Fruit fly (Drosophila melanogaster): ENCODE measurements around the gene Sec15.

The Sec15 gene

dm6 chr3R:21071312-21071711 is 36.5 kb downstream of the Sec15 start:
- no peak for TF ChIP-seq CG8478 (optimal IDR thresholded peaks at IDR 0.05)
- TF ChIP-seq CTCF (optimal IDR thresholded peaks at IDR 0.05), result no peak

dm6 chr3R:21069742-21070141 is 38.0 kb downstream of the Sec15 start:
- TF ChIP-seq CTCF (optimal IDR thresholded peaks at IDR 0.05) (peak in 1 of 2 experiments; percentile 2), CG8478 (optimal IDR thresholded peaks at IDR 0.05) (no peak)

dm6 chr3R:21067543-21067942 is 40.2 kb downstream of the Sec15 start:
- TF ChIP-seq CTCF (optimal IDR thresholded peaks at IDR 0.05) (no peak), CG8478 (optimal IDR thresholded peaks at IDR 0.05) (no peak)

- TF ChIP-seq CG8478 (optimal IDR thresholded peaks at IDR 0.05), result no peak
- no peak for TF ChIP-seq CTCF (optimal IDR thresholded peaks at IDR 0.05)
Measured at dm6 chr3R:21066469-21067284, 41.1 kb downstream of the Sec15 start.

- TF ChIP-seq CTCF (optimal IDR thresholded peaks at IDR 0.05) (no peak), CG8478 (optimal IDR thresholded peaks at IDR 0.05) (no peak)
Measured at dm6 chr3R:21065696-21066080, 42.1 kb downstream of the Sec15 start.

- peak in 1 of 2 experiments; percentile 22 for TF ChIP-seq CTCF (optimal IDR thresholded peaks at IDR 0.05)
- TF ChIP-seq CG8478 (optimal IDR thresholded peaks at IDR 0.05), result no peak
Measured at dm6 chr3R:21065010-21065695, 42.6 kb downstream of the Sec15 start, which contains the start of gene AnxB9. Gene AnxB9, plus strand, starts transcription at chr3R:21065241.

dm6 chr3R:21064000-21064924 is 43.5 kb downstream of the Sec15 start, which contains the start of gene Cortactin:
Gene Cortactin, minus strand, starts transcription at chr3R:21064471.
- TF ChIP-seq CTCF (optimal IDR thresholded peaks at IDR 0.05), result peak in 1 of 2 experiments; percentile 47
- no peak for TF ChIP-seq CG8478 (optimal IDR thresholded peaks at IDR 0.05)

dm6 chr3R:21063433-21063832 is 44.3 kb downstream of the Sec15 start:
- TF ChIP-seq CTCF (optimal IDR thresholded peaks at IDR 0.05), result no peak
- no peak for TF ChIP-seq CG8478 (optimal IDR thresholded peaks at IDR 0.05)

- TF ChIP-seq CG8478 (optimal IDR thresholded peaks at IDR 0.05) (no peak), CTCF (optimal IDR thresholded peaks at IDR 0.05) (peak; percentile 5 to 35)
Measured at dm6 chr3R:21060430-21061245, 47.1 kb downstream of the Sec15 start, which contains the start of gene Mvl. Gene Mvl, minus strand, starts transcription at chr3R:21060800.

dm6 chr3R:21059486-21060356 is 48.1 kb downstream of the Sec15 start:
- no peak for TF ChIP-seq CG8478 (optimal IDR thresholded peaks at IDR 0.05)
- no peak for TF ChIP-seq CTCF (optimal IDR thresholded peaks at IDR 0.05)

- no peak for TF ChIP-seq CTCF (optimal IDR thresholded peaks at IDR 0.05)
- no peak for TF ChIP-seq CG8478 (optimal IDR thresholded peaks at IDR 0.05)
Measured at dm6 chr3R:21057519-21057918, 50.3 kb downstream of the Sec15 start.
